Worm (Caenorhabditis elegans) whole organism, L1 larva: ENCODE results near the gene nspd-7.

Source experiments
- C04F5.9 ChIP-seq: sonication (generic microtip); optimal IDR thresholded peaks from 2 replicates; lab custom pipeline; 2016; ENCODE audit warnings: missing genetic modification characterization, missing compliant biosample characterization
- C16A3.4 ChIP-seq: fragments of 150-350 bp; optimal IDR thresholded peaks from 2 replicates; lab custom pipeline; 2014; ENCODE audit warnings: missing biosample characterization, missing genetic modification characterization
- C34B4.2 ChIP-seq: sonication (generic microtip); optimal IDR thresholded peaks from 2 replicates; lab custom pipeline; 2017; ENCODE audit warnings: mild to moderate bottlenecking, missing genetic modification characterization, missing compliant biosample characterization
- Y116A8C.19 ChIP-seq: sonication (generic microtip); optimal IDR thresholded peaks from 2 replicates; lab custom pipeline; 2016; ENCODE audit warnings: missing compliant biosample characterization, missing genetic modification characterization, borderline replicate concordance
- aha-1 ChIP-seq: fragments of 150-350 bp; optimal IDR thresholded peaks from 2 replicates; lab custom pipeline; 2014; ENCODE audit warnings: missing biosample characterization, missing genetic modification characterization
- alr-1 ChIP-seq: fragments of 200-800 bp; sonication (Bioruptor generic); optimal IDR thresholded peaks from 2 replicates; lab custom pipeline; 2018; ENCODE audit warnings: borderline replicate concordance, mild to moderate bottlenecking, missing genetic modification characterization, missing compliant biosample characterization
- aly-2 ChIP-seq: fragments of 150-350 bp; optimal IDR thresholded peaks from 2 replicates; lab custom pipeline; 2014; ENCODE audit warnings: missing biosample characterization, missing genetic modification characterization
- ceh-63 ChIP-seq: fragments of 200-800 bp; sonication (Bioruptor generic); optimal IDR thresholded peaks from 2 replicates; lab custom pipeline; 2018; ENCODE audit warnings: mild to moderate bottlenecking, missing genetic modification characterization, missing compliant biosample characterization
- ceh-88 ChIP-seq: fragments of 200-800 bp; sonication (Bioruptor generic); IDR thresholded peaks from 2 replicates; pipeline ENCODE4 v1.3.6; 2022; ENCODE audit warnings: missing genetic modification characterization, missing compliant biosample characterization
- ceh-90 ChIP-seq: sonication (generic microtip); optimal IDR thresholded peaks from 2 replicates; lab custom pipeline; 2016; ENCODE audit warnings: missing genetic modification characterization, missing compliant biosample characterization
- ces-1 ChIP-seq: fragments of 150-350 bp; optimal IDR thresholded peaks from 2 replicates; lab custom pipeline; 2014; ENCODE audit warnings: missing biosample characterization, missing genetic modification reagents, missing genetic modification characterization
- dpl-1 ChIP-seq, 3 experiments: fragments of 150-350 bp in 2 of 3; sonication (generic microtip) in 1 of 3; optimal IDR thresholded peaks; 2 replicates each; lab custom pipeline; 2014 to 2017; ENCODE audit warnings: missing biosample characterization in 3 of 3, missing genetic modification characterization in 3 of 3, missing genetic modification reagents in 3 of 3
- dsc-1 ChIP-seq: sonication (generic microtip); optimal IDR thresholded peaks from 2 replicates; lab custom pipeline; 2016; ENCODE audit warnings: mild to moderate bottlenecking, missing genetic modification characterization, missing compliant biosample characterization
- efl-3 ChIP-seq: fragments of 200-800 bp; sonication (Bioruptor generic); optimal IDR thresholded peaks from 2 replicates; lab custom pipeline; 2018; ENCODE audit warnings: mild to moderate bottlenecking, missing genetic modification characterization, missing compliant biosample characterization
- egl-13 ChIP-seq: sonication (generic microtip); optimal IDR thresholded peaks from 2 replicates; lab custom pipeline; 2016; ENCODE audit warnings: missing genotype, missing genetic modification reagents, missing genetic modification characterization, missing compliant biosample characterization
- egl-27 ChIP-seq, 2 experiments: fragments of 150-350 bp in 1 of 2; sonication (generic microtip); optimal IDR thresholded peaks; 3 replicates each; lab custom pipeline; 2017 to 2018; ENCODE audit warnings: missing biosample characterization in 2 of 2, missing genetic modification characterization in 2 of 2, missing genetic modification reagents in 2 of 2
- elt-3 ChIP-seq, 6 experiments: fragments of 150-350 bp in 1 of 6; sonication (generic microtip); optimal IDR thresholded peaks; 2 replicates each; lab custom pipeline; 2017 to 2018; ENCODE audit warnings: missing biosample characterization in 6 of 6, missing genetic modification characterization in 6 of 6, inconsistent platforms in 1 of 6
- ets-5 ChIP-seq: fragments of 200-800 bp; sonication (Bioruptor generic); IDR thresholded peaks from 2 replicates; pipeline ENCODE4 v1.3.6; 2022; ENCODE audit warnings: missing genetic modification characterization, missing compliant biosample characterization
- fkh-10 ChIP-seq: sonication (generic microtip); optimal IDR thresholded peaks from 2 replicates; lab custom pipeline; 2017; ENCODE audit warnings: missing biosample characterization, missing genetic modification reagents, missing genetic modification characterization
- fkh-4 ChIP-seq: sonication (generic microtip); optimal IDR thresholded peaks from 2 replicates; lab custom pipeline; 2016; ENCODE audit warnings: missing compliant biosample characterization, missing genetic modification characterization, borderline replicate concordance
- grh-1 ChIP-seq: fragments of 200-800 bp; sonication (Bioruptor generic); IDR thresholded peaks from 2 replicates; pipeline ENCODE4 v1.3.6; 2022; ENCODE audit warnings: missing genetic modification reagents, missing genetic modification characterization, missing compliant biosample characterization
- hpl-2 ChIP-seq: fragments of 150-350 bp; optimal IDR thresholded peaks from 2 replicates; lab custom pipeline; 2014; ENCODE audit warnings: missing biosample characterization, missing genetic modification reagents, missing genetic modification characterization
- irx-1 ChIP-seq: sonication (generic microtip); optimal IDR thresholded peaks from 2 replicates; lab custom pipeline; 2016; ENCODE audit warnings: missing genetic modification characterization, missing compliant biosample characterization
- lin-35 ChIP-seq, 2 experiments: fragments of 150-350 bp; optimal IDR thresholded peaks; 2 replicates each; lab custom pipeline; 2014; ENCODE audit warnings: missing biosample characterization in 2 of 2, missing genetic modification characterization in 2 of 2, missing genetic modification reagents in 2 of 2
- lin-39 ChIP-seq: fragments of 150-350 bp; optimal IDR thresholded peaks from 2 replicates; lab custom pipeline; 2014; ENCODE audit warnings: missing biosample characterization, missing genetic modification reagents, missing genetic modification characterization
- lsy-2 ChIP-seq, 2 experiments: fragments of 150-350 bp; optimal IDR thresholded peaks; 2 replicates each; lab custom pipeline; 2014; ENCODE audit warnings: missing biosample characterization in 2 of 2, missing genetic modification characterization in 2 of 2
- mef-2 ChIP-seq: fragments of 150-350 bp; optimal IDR thresholded peaks from 2 replicates; lab custom pipeline; 2014; ENCODE audit warnings: missing biosample characterization, missing genetic modification characterization
- nhr-12 ChIP-seq: sonication (generic microtip); optimal IDR thresholded peaks from 2 replicates; lab custom pipeline; 2017; ENCODE audit warnings: missing biosample characterization, missing genetic modification characterization
- nhr-19 ChIP-seq: fragments of 200-800 bp; sonication (Bioruptor generic); conservative IDR thresholded peaks from 2 replicates; pipeline ENCODE4 v1.3.6; 2022; ENCODE audit warnings: missing genetic modification characterization, missing compliant biosample characterization
- nhr-20 ChIP-seq: sonication (generic microtip); optimal IDR thresholded peaks from 2 replicates; lab custom pipeline; 2016; ENCODE audit warnings: mild to moderate bottlenecking, missing genetic modification characterization, missing compliant biosample characterization
- nhr-28 ChIP-seq: fragments of 150-350 bp; optimal IDR thresholded peaks from 2 replicates; lab custom pipeline; 2014; ENCODE audit warnings: missing biosample characterization, missing genetic modification characterization
- nhr-76 ChIP-seq: sonication (generic microtip); optimal IDR thresholded peaks from 2 replicates; lab custom pipeline; 2017; ENCODE audit warnings: missing biosample characterization, missing genetic modification characterization
- nhr-84 ChIP-seq: sonication (generic microtip); optimal IDR thresholded peaks from 2 replicates; lab custom pipeline; 2017; ENCODE audit warnings: missing biosample characterization, missing genetic modification characterization
- nhr-85 ChIP-seq: sonication (generic microtip); peaks from one replicate; lab custom pipeline; 2016; ENCODE audit warnings: missing genetic modification characterization, inconsistent platforms, missing compliant biosample characterization
- nhr-90 ChIP-seq: sonication (generic microtip); optimal IDR thresholded peaks from 2 replicates; lab custom pipeline; 2016; ENCODE audit warnings: mild to moderate bottlenecking, missing genetic modification characterization, missing compliant biosample characterization; ENCODE audit not compliant: poor library complexity
- pag-3 ChIP-seq: sonication (generic microtip); optimal IDR thresholded peaks from 2 replicates; lab custom pipeline; 2017; ENCODE audit warnings: missing genetic modification characterization, mild to moderate bottlenecking, missing compliant biosample characterization, antibody characterized with exemption, borderline replicate concordance; ENCODE audit not compliant: insufficient read depth
- pax-3 ChIP-seq: fragments of 200-800 bp; sonication (Bioruptor generic); optimal IDR thresholded peaks from 2 replicates; lab custom pipeline; 2018; ENCODE audit warnings: mild to moderate bottlenecking, missing genetic modification characterization, moderate library complexity, missing compliant biosample characterization
- rnt-1 ChIP-seq: sonication (generic microtip); optimal IDR thresholded peaks from 2 replicates; lab custom pipeline; 2016; ENCODE audit warnings: mild to moderate bottlenecking, missing genetic modification characterization, moderate library complexity, missing compliant biosample characterization
- snu-23 ChIP-seq: sonication (generic microtip); optimal IDR thresholded peaks from 2 replicates; lab custom pipeline; 2016; ENCODE audit warnings: missing genetic modification characterization, missing compliant biosample characterization
- sup-37 ChIP-seq: fragments of 200-800 bp; sonication (Bioruptor generic); optimal IDR thresholded peaks from 2 replicates; lab custom pipeline; 2018; ENCODE audit warnings: mild to moderate bottlenecking, missing genetic modification characterization, missing compliant biosample characterization
- tlp-1 ChIP-seq: fragments of 150-350 bp; optimal IDR thresholded peaks from 2 replicates; lab custom pipeline; 2014; ENCODE audit warnings: missing biosample characterization, missing genetic modification characterization
- unc-130 ChIP-seq: fragments of 150-350 bp; optimal IDR thresholded peaks from 2 replicates; lab custom pipeline; 2017; ENCODE audit warnings: missing biosample characterization, missing genetic modification characterization, inconsistent platforms
- unc-30 ChIP-seq: sonication (generic microtip); optimal IDR thresholded peaks from 2 replicates; lab custom pipeline; 2017; ENCODE audit warnings: missing biosample characterization, missing genetic modification characterization
- unc-62 ChIP-seq: fragments of 150-350 bp; optimal IDR thresholded peaks from 2 replicates; lab custom pipeline; 2014; ENCODE audit warnings: missing biosample characterization, missing genetic modification reagents, missing genetic modification characterization
- unc-86 ChIP-seq: sonication (generic microtip); optimal IDR thresholded peaks from 2 replicates; lab custom pipeline; 2016; ENCODE audit warnings: missing genetic modification characterization, missing compliant biosample characterization
- vab-15 ChIP-seq: sonication (generic microtip); optimal IDR thresholded peaks from 2 replicates; lab custom pipeline; 2017; ENCODE audit warnings: missing genotype, mild to moderate bottlenecking, missing genetic modification characterization, missing compliant biosample characterization
- xbp-1 ChIP-seq: sonication (generic microtip); optimal IDR thresholded peaks from 2 replicates; lab custom pipeline; 2016; ENCODE audit warnings: missing genetic modification characterization, missing compliant biosample characterization
- ztf-11 ChIP-seq, 2 experiments: sonication (generic microtip); optimal IDR thresholded peaks; 2 replicates each; lab custom pipeline; 2016 to 2017; ENCODE audit warnings: missing genetic modification characterization in 2 of 2, missing biosample characterization in 1 of 2, missing compliant biosample characterization in 1 of 2

nspd-7 gene

ce11 chrIV:10223723-10224122, 45.3 kb downstream of the nspd-7 start, which contains the start of gene nas-12:
Gene nas-12, plus strand, starts transcription at chrIV:10224023.
- TF ChIP-seq lsy-2 (tag; optimal IDR thresholded peaks at IDR 0.05; lab: Kevin White, UChicago) (no peak), grh-1 (GFP tag; lab: Robert Waterston, UW) (no peak), nhr-85 (tag; lab: Kevin White, UChicago) (no peak), mef-2 (tag; lab: Kevin White, UChicago) (no peak), unc-30 (tag; lab: Kevin White, UChicago) (no peak), unc-86 (tag; lab: Kevin White, UChicago) (no peak), irx-1 (tag; lab: Kevin White, UChicago) (no peak), rnt-1 (tag; lab: Kevin White, UChicago) (no peak), tlp-1 (tag; lab: Kevin White, UChicago) (no peak), C16A3.4 (tag; lab: Kevin White, UChicago) (no peak), aly-2 (tag; lab: Kevin White, UChicago) (no peak), hpl-2 (GFP tag; lab: Kevin White, UChicago) (no peak), ets-5 (GFP tag; lab: Robert Waterston, UW) (no peak), sup-37 (GFP tag; lab: Kevin White, UChicago) (no peak), snu-23 (GFP tag; lab: Kevin White, UChicago) (no peak), unc-130 (tag; lab: Kevin White, UChicago) (no peak), pag-3 (tag; lab: Kevin White, UChicago) (no peak), vab-15 (tag; lab: Kevin White, UChicago) (no peak)

ce11 chrIV:10222122-10222589, 46.8 kb downstream of the nspd-7 start, which contains the start of gene C24F3.2:
Gene C24F3.2, plus strand, starts transcription at chrIV:10222539.
- no peak for TF ChIP-seq ztf-11 (tag; optimal IDR thresholded peaks at IDR 0.05; lab: Kevin White, UChicago)
- TF ChIP-seq ceh-90 = no peak
- TF ChIP-seq grh-1 (GFP tag; lab: Robert Waterston, UW) = no peak
- TF ChIP-seq aly-2 (tag; lab: Kevin White, UChicago) = no peak
- TF ChIP-seq ceh-88 = no peak
- no peak for TF ChIP-seq C34B4.2
- TF ChIP-seq sup-37 (GFP tag; lab: Kevin White, UChicago) = peak; percentile 45
- TF ChIP-seq lin-35 (GFP tag; optimal IDR thresholded peaks at IDR 0.05; lab: Kevin White, UChicago) = peak; percentile 77 to 87
- TF ChIP-seq Y116A8C.19 (tag; lab: Kevin White, UChicago) = no peak
- TF ChIP-seq lin-39 (tag; lab: Kevin White, UChicago) = no peak
- TF ChIP-seq nhr-28 (tag; lab: Kevin White, UChicago) = no peak
- TF ChIP-seq nhr-90 (tag; lab: Kevin White, UChicago) = peak; percentile 56
- TF ChIP-seq nhr-20 (tag; lab: Kevin White, UChicago) = peak; percentile 80
- TF ChIP-seq unc-62 = no peak
- TF ChIP-seq nhr-12 (tag; lab: Kevin White, UChicago) = no peak
- TF ChIP-seq fkh-4 (tag; lab: Kevin White, UChicago) = no peak
- no peak for TF ChIP-seq egl-27 (tag; optimal IDR thresholded peaks at IDR 0.05; lab: Kevin White, UChicago)
- peak; percentile 26 for TF ChIP-seq unc-86 (tag; lab: Kevin White, UChicago)
- TF ChIP-seq irx-1 (tag; lab: Kevin White, UChicago) = peak; percentile 61
- TF ChIP-seq ces-1 = no peak
- TF ChIP-seq egl-13 = peak; percentile 0
- no peak for TF ChIP-seq efl-3 (GFP tag; lab: Kevin White, UChicago)
- peak in 2 of 6 experiments; percentile 36 to 54 for TF ChIP-seq elt-3 (tag; optimal IDR thresholded peaks at IDR 0.05; lab: Kevin White, UChicago)
- no peak for TF ChIP-seq nhr-84
- no peak for TF ChIP-seq C04F5.9 (tag; lab: Kevin White, UChicago)
- peak; percentile 59 for TF ChIP-seq dsc-1 (tag; lab: Kevin White, UChicago)
- TF ChIP-seq dpl-1 (GFP tag; optimal IDR thresholded peaks at IDR 0.05; lab: Kevin White, UChicago) = peak; percentile 60 to 85 (median 74)
- TF ChIP-seq unc-130 (tag; lab: Kevin White, UChicago) = peak; percentile 42
- TF ChIP-seq fkh-10 (GFP tag; lab: Kevin White, UChicago) = no peak
- peak; percentile 45 for TF ChIP-seq nhr-19 (GFP tag; lab: Robert Waterston, UW)
- no peak for TF ChIP-seq alr-1 (tag; lab: Kevin White, UChicago)
- peak; percentile 84 for TF ChIP-seq snu-23 (GFP tag; lab: Kevin White, UChicago)
- no peak for TF ChIP-seq pax-3 (tag; lab: Kevin White, UChicago)
- TF ChIP-seq xbp-1 = peak; percentile 64
- no peak for TF ChIP-seq ceh-63 (GFP tag; lab: Kevin White, UChicago)
- no peak for TF ChIP-seq nhr-76
- no peak for TF ChIP-seq aha-1 (tag; lab: Kevin White, UChicago)
- TF ChIP-seq mef-2 (tag; lab: Kevin White, UChicago) = no peak
- no peak for TF ChIP-seq pag-3 (tag; lab: Kevin White, UChicago)
- peak; percentile 45 for TF ChIP-seq C16A3.4 (tag; lab: Kevin White, UChicago)
